Worm (Caenorhabditis elegans) whole organism, midembryonic: ENCODE results near the gene tnt-4.

Experiments
- T22C8.4 ChIP-seq: fragments of 200-800 bp; sonication (Bioruptor generic); IDR thresholded peaks from 2 replicates; pipeline ENCODE4 v1.3.6; 2022; ENCODE audit warnings: missing genetic modification characterization, missing compliant biosample characterization
- cog-1 ChIP-seq: sonication (generic microtip); optimal IDR thresholded peaks from 2 replicates; lab custom pipeline; 2016; ENCODE audit warnings: missing genetic modification characterization, missing compliant biosample characterization
- flt-1 ChIP-seq: fragments of 200-800 bp; sonication (Bioruptor generic); IDR thresholded peaks from 2 replicates; pipeline ENCODE4 v1.3.6; 2022; ENCODE audit warnings: missing genetic modification characterization, missing compliant biosample characterization
- klf-2 ChIP-seq: fragments of 200-800 bp; sonication (Bioruptor generic); conservative IDR thresholded peaks from 2 replicates; pipeline ENCODE4 v1.3.6; 2022; ENCODE audit warnings: missing genetic modification reagents, missing genetic modification characterization, missing compliant biosample characterization
- ref-1 ChIP-seq: fragments of 200-800 bp; sonication (Bioruptor generic); conservative IDR thresholded peaks from 2 replicates; pipeline ENCODE4 v1.3.6; 2022; ENCODE audit warnings: missing genetic modification reagents, missing genetic modification characterization, missing compliant biosample characterization
- tab-1 ChIP-seq: fragments of 200-800 bp; sonication (Bioruptor generic); IDR thresholded peaks from 2 replicates; pipeline ENCODE4 v1.3.6; 2022; ENCODE audit warnings: missing genetic modification characterization, missing compliant biosample characterization
- ztf-29 ChIP-seq: fragments of 200-800 bp; sonication (Bioruptor generic); IDR thresholded peaks from 2 replicates; pipeline ENCODE4 v1.3.6; 2022; ENCODE audit warnings: missing genetic modification reagents, missing genetic modification characterization, missing compliant biosample characterization

- TF ChIP-seq tab-1, result no peak
- no peak for TF ChIP-seq flt-1 (GFP tag; lab: Robert Waterston, UW)
- TF ChIP-seq ref-1 (GFP tag; lab: Robert Waterston, UW), result no peak
- no peak for TF ChIP-seq ztf-29 (GFP tag; lab: Robert Waterston, UW)
- no peak for TF ChIP-seq T22C8.4 (GFP tag; lab: Robert Waterston, UW)
- no peak for TF ChIP-seq cog-1 (tag; lab: Kevin White, UChicago)
- TF ChIP-seq klf-2 (GFP tag; lab: Robert Waterston, UW), result no peak
Observed at ce11 chrV:2029877-2030276, 37.2 kb upstream of the tnt-4 start, which contains the start of gene F59A7.12.
